Worm (Caenorhabditis elegans): Measurements from ENCODE around the gene T16G12.8.

The T16G12.8 gene

ce11 chrIII:10096525-10096972 is 37.4 kb downstream of the T16G12.8 start (continued):
- TF ChIP-seq zip-4 (GFP tag; optimal IDR thresholded peaks at IDR 0.05), result peak; percentile 24
- TF ChIP-seq nhr-71 (tag; optimal IDR thresholded peaks at IDR 0.05), result peak; percentile 97
- TF ChIP-seq lin-15B (tag; optimal IDR thresholded peaks at IDR 0.05), result peak; percentile 35
- TF ChIP-seq mef-2 (tag; optimal IDR thresholded peaks at IDR 0.05), result peak; percentile 79
- peak; percentile 83 for TF ChIP-seq mep-1 (tag; optimal IDR thresholded peaks at IDR 0.05)
- TF ChIP-seq ztf-11 (tag; optimal IDR thresholded peaks at IDR 0.05), result peak in 1 of 2 experiments; percentile 54
- peak; percentile 92 for TF ChIP-seq dsc-1 (tag; optimal IDR thresholded peaks at IDR 0.05)
- peak; percentile 66 for TF ChIP-seq blmp-1 (tag; optimal IDR thresholded peaks at IDR 0.05)
- TF ChIP-seq snpc-4 (tag; optimal IDR thresholded peaks at IDR 0.05), result peak; percentile 77
- TF ChIP-seq hpl-2 (GFP tag; optimal IDR thresholded peaks at IDR 0.05), result no peak
- TF ChIP-seq tbx-2 (tag; optimal IDR thresholded peaks at IDR 0.05), result peak; percentile 94
- TF ChIP-seq rnt-1 (tag; optimal IDR thresholded peaks at IDR 0.05), result peak; percentile 91
- TF ChIP-seq dpl-1 (GFP tag; optimal IDR thresholded peaks at IDR 0.05), result peak; percentile 73 to 76 (median 73)
- peak; percentile 94 for TF ChIP-seq unc-86 (tag; optimal IDR thresholded peaks at IDR 0.05)
- TF ChIP-seq ces-1 (GFP tag; optimal IDR thresholded peaks at IDR 0.05), result no peak
- peak; percentile 64 for TF ChIP-seq fkh-10 (GFP tag; optimal IDR thresholded peaks at IDR 0.05)
- peak; percentile 53 for TF ChIP-seq ama-1 (optimal IDR thresholded peaks at IDR 0.05)
- TF ChIP-seq skn-1 (tag; optimal IDR thresholded peaks at IDR 0.05), result peak; percentile 57
- no peak for TF ChIP-seq tlp-1 (tag; optimal IDR thresholded peaks at IDR 0.05)
- TF ChIP-seq nhr-77 (tag; optimal IDR thresholded peaks at IDR 0.05), result peak; percentile 90
- peak; percentile 80 to 88 (median 82) for TF ChIP-seq ceh-82 (tag; optimal IDR thresholded peaks at IDR 0.05)
- TF ChIP-seq zag-1 (tag; optimal IDR thresholded peaks at IDR 0.05), result peak; percentile 28
- TF ChIP-seq fos-1 (tag; optimal IDR thresholded peaks at IDR 0.05), result peak; percentile 85
- TF ChIP-seq alr-1 (tag; optimal IDR thresholded peaks at IDR 0.05; ENCODE audit: borderline replicate concordance), result no peak
- TF ChIP-seq egl-27 (tag; optimal IDR thresholded peaks at IDR 0.05), result peak; percentile 65 to 85
- TF ChIP-seq aly-2 (tag; optimal IDR thresholded peaks at IDR 0.05), result peak; percentile 78
- TF ChIP-seq swsn-7 (tag; optimal IDR thresholded peaks at IDR 0.05), result peak; percentile 93
- peak; percentile 80 for TF ChIP-seq xbp-1 (tag; optimal IDR thresholded peaks at IDR 0.05)
- no peak for TF ChIP-seq sptf-1 (tag; optimal IDR thresholded peaks at IDR 0.05)
- peak; percentile 99 for TF ChIP-seq lin-14 (GFP tag; optimal IDR thresholded peaks at IDR 0.05)
- TF ChIP-seq snu-23 (GFP tag; optimal IDR thresholded peaks at IDR 0.05), result peak; percentile 95
- TF ChIP-seq unc-62 (GFP tag; optimal IDR thresholded peaks at IDR 0.05), result no peak

- no peak for TF ChIP-seq ama-1 (optimal IDR thresholded peaks at IDR 0.05)
- TF ChIP-seq pax-3 (tag; optimal IDR thresholded peaks at IDR 0.05), result no peak
- no peak for TF ChIP-seq C34B4.2 (tag; optimal IDR thresholded peaks at IDR 0.05)
- TF ChIP-seq C16A3.4 (tag; optimal IDR thresholded peaks at IDR 0.05), result no peak
- no peak for TF ChIP-seq snpc-4 (tag; optimal IDR thresholded peaks at IDR 0.05)
- TF ChIP-seq mep-1 (tag; optimal IDR thresholded peaks at IDR 0.05), result no peak
- no peak for TF ChIP-seq unc-62 (GFP tag; optimal IDR thresholded peaks at IDR 0.05)
- TF ChIP-seq nhr-11 (tag; optimal IDR thresholded peaks at IDR 0.05), result no peak
- TF ChIP-seq isw-1 (GFP tag; IDR thresholded peaks at IDR 0.05), result no peak
These were observed 38.9 kb downstream of the T16G12.8 start, which contains the start of gene spop-1 for ce11 chrIII:10097981-10098380. TSS of gene spop-1 (minus strand) at chrIII:10098081.

ce11 chrIII:10101352-10101751 is 42.2 kb downstream of the T16G12.8 start, which contains the start of gene kel-10:
TSS of gene kel-10 (minus strand) at chrIII:10101452.
- no peak for TF ChIP-seq elt-3 (tag; optimal IDR thresholded peaks at IDR 0.05)
- TF ChIP-seq efl-1 (optimal IDR thresholded peaks at IDR 0.05), result no peak
- TF ChIP-seq efl-1 (GFP tag; optimal IDR thresholded peaks at IDR 0.05 in 1 of 2), result no peak
- TF ChIP-seq fkh-10 (GFP tag; optimal IDR thresholded peaks at IDR 0.05), result no peak
- no peak for TF ChIP-seq jun-1 (tag; optimal IDR thresholded peaks at IDR 0.05)
- TF ChIP-seq egl-27 (tag; optimal IDR thresholded peaks at IDR 0.05), result no peak
- no peak for TF ChIP-seq unc-30 (tag; optimal IDR thresholded peaks at IDR 0.05)
- TF ChIP-seq C04F5.9 (tag; optimal IDR thresholded peaks at IDR 0.05), result no peak
- no peak for TF ChIP-seq mef-2 (tag; optimal IDR thresholded peaks at IDR 0.05)
- TF ChIP-seq nhr-76 (tag; optimal IDR thresholded peaks at IDR 0.05), result no peak
- no peak for TF ChIP-seq nhr-237 (tag; optimal IDR thresholded peaks at IDR 0.05)
- no peak for TF ChIP-seq C16A3.4 (tag; optimal IDR thresholded peaks at IDR 0.05)
- no peak for TF ChIP-seq unc-86 (tag; optimal IDR thresholded peaks at IDR 0.05)
- no peak for TF ChIP-seq nhr-85 (tag)
- TF ChIP-seq pqm-1 (tag; optimal IDR thresholded peaks at IDR 0.05), result no peak
- no peak for TF ChIP-seq xbp-1 (tag; optimal IDR thresholded peaks at IDR 0.05)
- no peak for TF ChIP-seq alr-1 (tag; optimal IDR thresholded peaks at IDR 0.05; ENCODE audit: borderline replicate concordance)
- no peak for TF ChIP-seq efl-3 (GFP tag; optimal IDR thresholded peaks at IDR 0.05)
- no peak for TF ChIP-seq fos-1 (tag; optimal IDR thresholded peaks at IDR 0.05)
